In the genomic region with DNA sequence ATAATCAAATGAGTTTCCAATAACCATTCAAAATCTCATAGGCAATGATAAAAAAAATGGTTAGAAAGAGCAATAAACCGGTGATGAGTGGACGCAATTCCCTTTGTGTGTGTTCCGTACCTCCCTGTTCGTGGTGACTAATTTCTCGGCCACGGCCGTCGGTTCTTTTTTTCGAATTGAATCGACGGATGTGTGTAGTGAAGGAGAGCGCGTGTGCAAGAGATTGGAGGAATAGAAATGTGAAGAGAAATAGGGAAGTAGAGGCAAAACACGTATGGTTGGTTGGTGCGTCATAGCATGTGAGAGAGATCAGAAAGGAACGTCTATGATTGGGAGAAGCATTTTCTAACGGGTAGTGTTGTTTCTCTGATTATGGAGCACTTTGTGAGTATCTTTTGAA, we compare ENCODE assay signal across 2 worm cellular contexts.
TF ChIP-seq lines count a peak whose summit lies in the region.

No protein-coding gene starts in this region.

TF ChIP-seq in whole organism, L1 larva, 84 proteins besides CTCF, POLR2A, EP300 and RAD21 (continued from another document):
- TF ChIP-seq aly-2 (tag; optimal IDR thresholded peaks at IDR 0.05; lab: Kevin White, UChicago) (no peak), fkh-8 (tag; optimal IDR thresholded peaks at IDR 0.05; lab: Kevin White, UChicago) (peak; percentile 77), blmp-1 (tag; optimal IDR thresholded peaks at IDR 0.05; lab: Kevin White, UChicago) (peak; percentile 58), ceh-88 (GFP tag; IDR thresholded peaks at IDR 0.05; lab: Robert Waterston, UW) (no peak), skn-1 (tag; optimal IDR thresholded peaks at IDR 0.05; lab: Kevin White, UChicago) (peak; percentile 68), jun-1 (tag; optimal IDR thresholded peaks at IDR 0.05; lab: Kevin White, UChicago) (peak; percentile 18), nhr-47 (tag; optimal IDR thresholded peaks at IDR 0.05; lab: Kevin White, UChicago) (peak; percentile 16), ces-1 (GFP tag; optimal IDR thresholded peaks at IDR 0.05; lab: Kevin White, UChicago) (no peak), lin-13 (GFP tag; optimal IDR thresholded peaks at IDR 0.05; lab: Kevin White, UChicago) (no peak), hlh-4 (tag; optimal IDR thresholded peaks at IDR 0.05; lab: Kevin White, UChicago) (no peak), efl-1 (optimal IDR thresholded peaks at IDR 0.05; lab: Kevin White, UChicago) (peak; percentile 36 to 41), efl-1 (GFP tag; optimal IDR thresholded peaks at IDR 0.05 in 1 of 2; lab: Kevin White, UChicago) (peak; percentile 31 to 67), F16B12.6 (tag; optimal IDR thresholded peaks at IDR 0.05; lab: Kevin White, UChicago) (peak; percentile 56), ceh-63 (GFP tag; optimal IDR thresholded peaks at IDR 0.05; lab: Kevin White, UChicago) (no peak), lin-14 (GFP tag; optimal IDR thresholded peaks at IDR 0.05; lab: Kevin White, UChicago) (peak; percentile 98), tbx-2 (tag; optimal IDR thresholded peaks at IDR 0.05; lab: Kevin White, UChicago) (no peak), sup-37 (GFP tag; optimal IDR thresholded peaks at IDR 0.05; lab: Kevin White, UChicago) (no peak), nhr-71 (tag; optimal IDR thresholded peaks at IDR 0.05; lab: Kevin White, UChicago) (peak; percentile 48)

TF ChIP-seq in whole organism, L3 larva, 47 proteins besides CTCF, POLR2A, EP300 and RAD21 (continued from another document):
- TF ChIP-seq pqm-1 (tag; optimal IDR thresholded peaks at IDR 0.05; lab: Kevin White, UChicago) (peak; percentile 9), nhr-237 (tag; optimal IDR thresholded peaks at IDR 0.05; lab: Kevin White, UChicago) (no peak), nhr-43 (tag; optimal IDR thresholded peaks at IDR 0.05; lab: Kevin White, UChicago; ENCODE audit: poor library complexity, severe bottlenecking) (no peak), nhr-11 (tag; optimal IDR thresholded peaks at IDR 0.05; lab: Kevin White, UChicago) (no peak), mdl-1 (tag; optimal IDR thresholded peaks at IDR 0.05; lab: Kevin White, UChicago) (no peak), mml-1 (tag; optimal IDR thresholded peaks at IDR 0.05; lab: Kevin White, UChicago) (no peak), unc-62 (GFP tag; optimal IDR thresholded peaks at IDR 0.05; lab: Kevin White, UChicago) (no peak), elt-1 (tag; optimal IDR thresholded peaks at IDR 0.05; lab: Kevin White, UChicago) (no peak), ceh-82 (tag; optimal IDR thresholded peaks at IDR 0.05; lab: Kevin White, UChicago) (no peak), eor-1 (tag; optimal IDR thresholded peaks at IDR 0.05; lab: Kevin White, UChicago) (no peak), fkh-2 (tag; optimal IDR thresholded peaks at IDR 0.05; lab: Kevin White, UChicago) (no peak), nhr-28 (tag; optimal IDR thresholded peaks at IDR 0.05; lab: Kevin White, UChicago) (no peak), tbx-2 (tag; optimal IDR thresholded peaks at IDR 0.05; lab: Kevin White, UChicago) (no peak), ama-1 (optimal IDR thresholded peaks at IDR 0.05; lab: Kevin White, UChicago) (no peak), skn-1 (tag; optimal IDR thresholded peaks at IDR 0.05; lab: Kevin White, UChicago) (no peak), lin-39 (tag; optimal IDR thresholded peaks at IDR 0.05; lab: Kevin White, UChicago) (peak; percentile 55), ZK546.5 (tag; optimal IDR thresholded peaks at IDR 0.05; lab: Kevin White, UChicago) (no peak), nhr-12 (tag; optimal IDR thresholded peaks at IDR 0.05; lab: Kevin White, UChicago) (no peak), unc-39 (tag; optimal IDR thresholded peaks at IDR 0.05; lab: Kevin White, UChicago) (no peak), egl-5 (tag; optimal IDR thresholded peaks at IDR 0.05; lab: Kevin White, UChicago) (no peak), nhr-76 (tag; optimal IDR thresholded peaks at IDR 0.05; lab: Kevin White, UChicago) (no peak), sea-2 (GFP tag; optimal IDR thresholded peaks at IDR 0.05; lab: Kevin White, UChicago) (no peak), ztf-4 (tag; optimal IDR thresholded peaks at IDR 0.05; lab: Kevin White, UChicago) (no peak), fos-1 (tag; optimal IDR thresholded peaks at IDR 0.05; lab: Kevin White, UChicago) (no peak), ceh-28 (tag; optimal IDR thresholded peaks at IDR 0.05; lab: Kevin White, UChicago) (no peak), jun-1 (tag; optimal IDR thresholded peaks at IDR 0.05; lab: Kevin White, UChicago) (peak; percentile 32)
